Worm (Caenorhabditis elegans): ENCODE measurements around the gene rbm-25.

ce11 chrV:12466653-12467052, 31.4 kb upstream of the rbm-25 start:
- no peak for TF ChIP-seq flt-1 (GFP tag; IDR thresholded peaks at IDR 0.05)
- no peak for TF ChIP-seq ceh-13 (GFP tag; optimal IDR thresholded peaks at IDR 0.05)
- TF ChIP-seq ama-1 (optimal IDR thresholded peaks at IDR 0.05), result no peak
- no peak for TF ChIP-seq pes-1 (GFP tag; IDR thresholded peaks at IDR 0.05)
- no peak for TF ChIP-seq hmbx-1 (tag; optimal IDR thresholded peaks at IDR 0.05)
- no peak for TF ChIP-seq hmg-4 (GFP tag; optimal IDR thresholded peaks at IDR 0.05)
- TF ChIP-seq aly-1 (tag; optimal IDR thresholded peaks at IDR 0.05), result no peak

Data from whole organism, early embryonic.